Fruit fly (Drosophila melanogaster) whole organism, embryonic: ENCODE data around the gene Ac78C.

Experiments used
- Bgb ChIP-seq: fragments of 200-800 bp; sonication (Bioruptor generic); IDR thresholded peaks from 2 replicates; pipeline ENCODE4 v1.3.6; 2022; ENCODE audit warnings: missing biosample characterization, missing genetic modification characterization; ENCODE audit not compliant: partially characterized antibody
- CG14860 ChIP-seq: fragments of 200-800 bp; sonication (Bioruptor generic); IDR thresholded peaks from 3 replicates; pipeline ENCODE4 v1.3.6; 2022; ENCODE audit warnings: missing biosample characterization, missing genetic modification characterization; ENCODE audit not compliant: partially characterized antibody
- CG15601 ChIP-seq: fragments of 200-800 bp; sonication (Bioruptor generic); optimal IDR thresholded peaks from 3 replicates; lab custom pipeline; 2019; ENCODE audit warnings: missing biosample characterization, mild to moderate bottlenecking, missing genetic modification characterization, moderate library complexity
- CG15696 ChIP-seq: fragments of 200-800 bp; sonication (Bioruptor generic); optimal IDR thresholded peaks from 2 replicates; lab custom pipeline; 2019; ENCODE audit warnings: missing biosample characterization, mild to moderate bottlenecking, missing genetic modification characterization, moderate library complexity
- CG16813 ChIP-seq: fragments of 200-800 bp; sonication (Bioruptor generic); IDR thresholded peaks from 3 replicates; pipeline ENCODE4 v1.3.6; 2022; ENCODE audit warnings: missing biosample characterization, missing genetic modification characterization; ENCODE audit not compliant: partially characterized antibody
- CG16815 ChIP-seq: fragments of 200-800 bp; sonication (Bioruptor generic); optimal IDR thresholded peaks from 3 replicates; lab custom pipeline; 2017; ENCODE audit warnings: missing biosample characterization, mild to moderate bottlenecking, missing genetic modification characterization
- CG17612 ChIP-seq: fragments of 200-800 bp; sonication (Bioruptor generic); IDR thresholded peaks from 2 replicates; pipeline ENCODE4 v1.3.6; 2022; ENCODE audit warnings: missing biosample characterization, missing genetic modification characterization
- CG17829 ChIP-seq: fragments of 200-800 bp; optimal IDR thresholded peaks from 2 replicates; lab custom pipeline; 2019; ENCODE audit warnings: missing biosample characterization, mild to moderate bottlenecking, missing genetic modification characterization, moderate library complexity
- CG2712 ChIP-seq: fragments of 200-800 bp; optimal IDR thresholded peaks from 3 replicates; lab custom pipeline; 2019; ENCODE audit warnings: missing biosample characterization, mild to moderate bottlenecking, missing genetic modification characterization, moderate library complexity
- CG4282 ChIP-seq: fragments of 200-800 bp; sonication (Bioruptor generic); optimal IDR thresholded peaks from 2 replicates; lab custom pipeline; 2016; ENCODE audit warnings: missing biosample characterization, missing genetic modification characterization
- CG6272 ChIP-seq: fragments of 200-800 bp; sonication (Bioruptor generic); IDR thresholded peaks from 2 replicates; pipeline ENCODE4 v1.3.6; 2022; ENCODE audit warnings: missing biosample characterization, missing genetic modification characterization
- CG6791 ChIP-seq: fragments of 200-800 bp; sonication (Bioruptor generic); IDR thresholded peaks from 3 replicates; pipeline ENCODE4 v1.3.6; 2022; ENCODE audit warnings: missing biosample characterization, missing genetic modification characterization; ENCODE audit not compliant: partially characterized antibody
- CG9932 ChIP-seq: fragments of 200-800 bp; sonication (Bioruptor generic); IDR thresholded peaks from 2 replicates; pipeline ENCODE4 v1.3.6; 2022; ENCODE audit warnings: missing biosample characterization, missing genetic modification characterization
- CoRest ChIP-seq: fragments of 200-800 bp; sonication (Bioruptor generic); optimal IDR thresholded peaks from 3 replicates; lab custom pipeline; 2018; ENCODE audit warnings: missing biosample characterization, mild to moderate bottlenecking, missing genetic modification characterization, moderate library complexity
- Doc3 ChIP-seq: fragments of 200-800 bp; sonication (Bioruptor generic); IDR thresholded peaks from 3 replicates; pipeline ENCODE4 v1.3.6; 2022; ENCODE audit warnings: missing biosample characterization, missing genetic modification characterization; ENCODE audit not compliant: partially characterized antibody
- Dref ChIP-seq: fragments of 200-800 bp; sonication (Bioruptor generic); IDR thresholded peaks from 2 replicates; pipeline ENCODE4 v1.3.6; 2022; ENCODE audit warnings: missing biosample characterization, missing genetic modification characterization
- ERR ChIP-seq: fragments of 200-800 bp; sonication (Bioruptor generic); optimal IDR thresholded peaks from 2 replicates; lab custom pipeline; 2016; ENCODE audit warnings: missing biosample characterization, missing genetic modification characterization
- Hr78 ChIP-seq, 2 experiments: fragments of 200-800 bp in 1 of 2; fragments of >200 bp in 1 of 2; sonication (Bioruptor generic) in 1 of 2; optimal IDR thresholded peaks; 2 replicates each; lab custom pipeline; 2017 to 2019; ENCODE audit warnings: missing biosample characterization in 2 of 2, missing genetic modification characterization in 2 of 2, mild to moderate bottlenecking in 1 of 2, moderate library complexity in 1 of 2
- Jarid2 ChIP-seq: fragments of 200-800 bp; sonication (Bioruptor generic); optimal IDR thresholded peaks from 3 replicates; lab custom pipeline; 2017; ENCODE audit warnings: mild to moderate bottlenecking, missing biosample characterization, missing genetic modification reagents, missing genetic modification characterization
- MESR4 ChIP-seq: fragments of 200-800 bp; sonication (Bioruptor generic); optimal IDR thresholded peaks from 2 replicates; lab custom pipeline; 2018; ENCODE audit warnings: missing biosample characterization, mild to moderate bottlenecking, missing genetic modification characterization, moderate library complexity
- NFAT ChIP-seq: fragments of 200-800 bp; sonication (Bioruptor generic); IDR thresholded peaks from 2 replicates; pipeline ENCODE4 v1.3.6; 2022; ENCODE audit warnings: missing biosample characterization, missing genetic modification characterization
- Scr ChIP-seq: fragments of 200-800 bp; sonication (Bioruptor generic); IDR thresholded peaks from 2 replicates; pipeline ENCODE4 v1.3.6; 2022; ENCODE audit warnings: missing biosample characterization, missing genetic modification characterization; ENCODE audit not compliant: partially characterized antibody
- Sry-δ ChIP-seq: fragments of 200-800 bp; sonication (Bioruptor generic); optimal IDR thresholded peaks from 2 replicates; lab custom pipeline; 2016; ENCODE audit warnings: missing biosample characterization, missing genetic modification characterization
- Trl ChIP-seq, 3 experiments: fragments of >200 bp in 2 of 3; fragments of 200-800 bp in 1 of 3; sonication (Bioruptor generic) in 1 of 3; optimal IDR thresholded peaks; 2 replicates in 1 of 3; 3 replicates in 2 of 3; lab custom pipeline; 2016 to 2017; ENCODE audit warnings: missing biosample characterization in 1 of 3, missing genetic modification characterization in 1 of 3
- Vsx1 ChIP-seq: fragments of 200-800 bp; sonication (Bioruptor generic); optimal IDR thresholded peaks from 2 replicates; lab custom pipeline; 2017; ENCODE audit warnings: missing biosample characterization, mild to moderate bottlenecking, missing genetic modification characterization, missing genetic modification reagents
- YL-1 ChIP-seq: fragments of 200-800 bp; sonication (Bioruptor generic); optimal IDR thresholded peaks from 3 replicates; lab custom pipeline; 2017; ENCODE audit warnings: missing biosample characterization, mild to moderate bottlenecking, missing genetic modification characterization
- ac ChIP-seq: fragments of 200-800 bp; sonication (Bioruptor generic); optimal IDR thresholded peaks from 3 replicates; lab custom pipeline; 2017; ENCODE audit warnings: missing biosample characterization, mild to moderate bottlenecking, missing genetic modification characterization
- ci ChIP-seq: fragments of 200-800 bp; sonication (Bioruptor generic); IDR thresholded peaks from 3 replicates; pipeline ENCODE4 v1.3.6; 2022; ENCODE audit warnings: missing biosample characterization, missing genetic modification characterization
- disco-r ChIP-seq: fragments of 200-800 bp; sonication (Bioruptor generic); optimal IDR thresholded peaks from 2 replicates; lab custom pipeline; 2016; ENCODE audit warnings: missing biosample characterization, missing genetic modification characterization
- gcm2 ChIP-seq: fragments of 200-800 bp; sonication (Bioruptor generic); optimal IDR thresholded peaks from 2 replicates; lab custom pipeline; 2016; ENCODE audit warnings: missing biosample characterization, missing genetic modification characterization
- grau ChIP-seq: fragments of 200-800 bp; optimal IDR thresholded peaks from 3 replicates; lab custom pipeline; 2019; ENCODE audit warnings: missing biosample characterization, mild to moderate bottlenecking, missing genetic modification characterization, moderate library complexity
- gro ChIP-seq: fragments of 200-800 bp; sonication (Bioruptor generic); optimal IDR thresholded peaks from 2 replicates; lab custom pipeline; 2016; ENCODE audit warnings: missing biosample characterization, missing genetic modification characterization
- hb ChIP-seq: fragments of 200-800 bp; sonication (Bioruptor generic); IDR thresholded peaks from 3 replicates; pipeline ENCODE4 v1.3.6; 2022; ENCODE audit warnings: missing biosample characterization, missing genetic modification characterization; ENCODE audit not compliant: partially characterized antibody
- hbn ChIP-seq: fragments of 200-800 bp; sonication (Bioruptor generic); IDR thresholded peaks from 2 replicates; pipeline ENCODE4 v1.3.6; 2022; ENCODE audit warnings: missing biosample characterization, missing genetic modification characterization; ENCODE audit not compliant: partially characterized antibody
- knrl ChIP-seq: fragments of 200-800 bp; sonication (Bioruptor generic); IDR thresholded peaks from 3 replicates; pipeline ENCODE4 v1.3.6; 2022; ENCODE audit warnings: missing biosample characterization, missing genetic modification characterization; ENCODE audit not compliant: partially characterized antibody
- lilli ChIP-seq: fragments of 200-800 bp; sonication (Bioruptor generic); optimal IDR thresholded peaks from 3 replicates; lab custom pipeline; 2016; ENCODE audit warnings: missing biosample characterization, missing genetic modification characterization
- maf-S ChIP-seq: fragments of 200-800 bp; sonication (Bioruptor generic); optimal IDR thresholded peaks from 2 replicates; lab custom pipeline; 2016; ENCODE audit warnings: missing biosample characterization, missing genetic modification characterization
- mirr ChIP-seq: fragments of 200-800 bp; sonication (Bioruptor generic); optimal IDR thresholded peaks from 3 replicates; lab custom pipeline; 2018; ENCODE audit warnings: missing biosample characterization, mild to moderate bottlenecking, missing genetic modification characterization
- nerfin-2 ChIP-seq: fragments of 200-800 bp; sonication (Bioruptor generic); IDR thresholded peaks from 2 replicates; pipeline ENCODE4 v1.3.6; 2022; ENCODE audit warnings: missing biosample characterization, missing genetic modification characterization; ENCODE audit not compliant: partially characterized antibody
- pum ChIP-seq: fragments of 200-800 bp; sonication (Bioruptor generic); optimal IDR thresholded peaks from 2 replicates; lab custom pipeline; 2016; ENCODE audit warnings: missing biosample characterization, missing genetic modification characterization
- row ChIP-seq: fragments of 200-800 bp; sonication (Bioruptor generic); IDR thresholded peaks from 3 replicates; pipeline ENCODE4 v1.3.6; 2022; ENCODE audit warnings: missing biosample characterization, missing genetic modification characterization
- slbo ChIP-seq: fragments of 200-800 bp; sonication (Bioruptor generic); IDR thresholded peaks from 2 replicates; pipeline ENCODE4 v1.3.6; 2022; ENCODE audit warnings: missing biosample characterization, missing genetic modification characterization
- sob ChIP-seq: fragments of 200-800 bp; sonication (Bioruptor generic); IDR thresholded peaks from 2 replicates; pipeline ENCODE4 v1.3.6; 2022; ENCODE audit warnings: missing biosample characterization, missing genetic modification characterization
- twi ChIP-seq: fragments of 200-800 bp; optimal IDR thresholded peaks from 2 replicates; lab custom pipeline; 2019; ENCODE audit warnings: missing biosample characterization, mild to moderate bottlenecking, missing genetic modification characterization, moderate library complexity
- tx ChIP-seq: fragments of 200-800 bp; sonication (Bioruptor generic); optimal IDR thresholded peaks from 2 replicates; lab custom pipeline; 2016; ENCODE audit warnings: missing biosample characterization, missing genetic modification characterization
- unc-4 ChIP-seq: fragments of 200-800 bp; sonication (Bioruptor generic); IDR thresholded peaks from 2 replicates; pipeline ENCODE4 v1.3.6; 2022; ENCODE audit warnings: missing biosample characterization, missing genetic modification characterization; ENCODE audit not compliant: partially characterized antibody
- vnd ChIP-seq: fragments of 200-800 bp; sonication (Bioruptor generic); IDR thresholded peaks from 3 replicates; pipeline ENCODE4 v1.3.6; 2022; ENCODE audit warnings: missing biosample characterization, missing genetic modification characterization; ENCODE audit not compliant: partially characterized antibody
- zen2 ChIP-seq: fragments of 200-800 bp; sonication (Bioruptor generic); IDR thresholded peaks from 3 replicates; pipeline ENCODE4 v1.3.6; 2022; ENCODE audit warnings: missing biosample characterization, missing genetic modification characterization; ENCODE audit not compliant: partially characterized antibody

The Ac78C gene

dm6 chr3L:21135850-21136249 is 35.9 kb downstream of the Ac78C start (continued):
- TF ChIP-seq Trl (optimal IDR thresholded peaks at IDR 0.05; lab: Kevin White, UChicago) (no peak), Trl (GFP tag; optimal IDR thresholded peaks at IDR 0.05; lab: Kevin White, UChicago) (peak; percentile 39), CG15696 (tag; lab: Kevin White, UChicago) (no peak), CG2712 (tag; lab: Kevin White, UChicago) (peak; percentile 61), CoRest (tag; lab: Kevin White, UChicago) (peak; percentile 44), vnd (peak; percentile 87), gcm2 (peak; percentile 5), Hr78 (GFP tag; optimal IDR thresholded peaks at IDR 0.05; lab: Kevin White, UChicago) (no peak), knrl (peak; percentile 83), hbn (GFP tag; lab: Robert Waterston, UW) (peak; percentile 89), hb (GFP tag; lab: Robert Waterston, UW) (peak; percentile 92), Doc3 (GFP tag; lab: Robert Waterston, UW) (peak; percentile 80), grau (tag; lab: Kevin White, UChicago) (no peak), row (GFP tag; lab: Robert Waterston, UW) (peak; percentile 49), CG4282 (GFP tag; lab: Kevin White, UChicago) (no peak), nerfin-2 (GFP tag; lab: Robert Waterston, UW) (peak; percentile 95), NFAT (GFP tag; lab: Robert Waterston, UW) (peak; percentile 48; the same call in 1 of the 2 replicates), disco-r (GFP tag; lab: Kevin White, UChicago) (peak; percentile 1), Vsx1 (no peak), slbo (GFP tag; lab: Robert Waterston, UW) (0 out of 2 replicates have a peak, but pooled peaks have one; percentile 26), unc-4 (GFP tag; lab: Robert Waterston, UW) (peak; percentile 87), Sry-δ (GFP tag; lab: Kevin White, UChicago) (peak; percentile 97), CG16815 (GFP tag; lab: Kevin White, UChicago) (no peak), Scr (GFP tag; lab: Robert Waterston, UW) (peak; percentile 83), CG6791 (GFP tag; lab: Robert Waterston, UW) (peak; percentile 98), ci (GFP tag; lab: Robert Waterston, UW) (peak; percentile 52; the same call in 1 of the 3 replicates), YL-1 (GFP tag; lab: Kevin White, UChicago) (peak; percentile 87), CG17829 (tag; lab: Kevin White, UChicago) (peak; percentile 51), tx (GFP tag; lab: Kevin White, UChicago) (peak; percentile 12), Dref (GFP tag; lab: Robert Waterston, UW) (peak; percentile 100), pum (peak; percentile 9), sob (peak; percentile 24; the same call in 1 of the 2 replicates), lilli (peak; percentile 33), gro (GFP tag; lab: Kevin White, UChicago) (peak; percentile 2), CG14860 (GFP tag; lab: Robert Waterston, UW) (peak; percentile 92), zen2 (GFP tag; lab: Robert Waterston, UW) (peak; percentile 93), CG16813 (peak; percentile 91), CG15601 (peak; percentile 43), ERR (GFP tag; lab: Kevin White, UChicago) (peak; percentile 4), maf-S (GFP tag; lab: Kevin White, UChicago) (peak; percentile 36), Bgb (GFP tag; lab: Robert Waterston, UW) (peak; percentile 96), CG17612 (no peak), MESR4 (peak; percentile 96), ac (no peak), Jarid2 (peak; percentile 54), twi (tag; lab: Kevin White, UChicago) (peak; percentile 19), CG9932 (peak; percentile 47; the same call in 1 of the 2 replicates), CG6272 (GFP tag; lab: Robert Waterston, UW) (peak; percentile 20; the same call in 1 of the 2 replicates), mirr (GFP tag; lab: Kevin White, UChicago) (peak; percentile 11)
